Comparison of ENCODE assay signal across 1 worm cellular context in the genomic region with DNA sequence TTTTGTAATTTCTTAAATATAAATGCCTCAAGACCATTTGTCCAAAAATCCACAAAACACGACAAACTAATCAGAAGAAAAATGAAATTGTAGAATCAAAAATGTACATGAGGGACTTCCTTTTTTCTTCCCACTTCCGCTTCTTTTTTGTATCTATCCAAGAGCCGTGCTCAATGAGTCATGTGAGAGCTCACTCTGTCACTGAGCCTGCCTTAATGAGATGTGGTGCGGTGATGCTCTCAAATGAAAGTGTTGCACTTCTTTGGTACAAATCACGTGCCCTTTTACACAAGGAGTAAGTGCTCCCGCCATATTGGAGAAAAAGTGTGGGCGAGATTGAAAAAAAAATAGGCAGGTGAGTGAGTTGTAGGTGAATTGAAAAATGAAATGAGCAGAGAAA.
A peak's percentile ranks its signal among the peaks of the same experiment; 100 is the strongest.
TF ChIP-seq lines count a peak whose summit lies in the region.

No protein-coding gene starts in this region.

TF ChIP-seq in whole organism, L1 larva, 84 proteins besides CTCF, POLR2A, EP300 and RAD21 (continued from another document):
- TF ChIP-seq ceh-82 (tag; optimal IDR thresholded peaks at IDR 0.05; lab: Kevin White, UChicago) (peak in 1 of 3 experiments; percentile 27), ceh-63 (GFP tag; optimal IDR thresholded peaks at IDR 0.05; lab: Kevin White, UChicago) (no peak), ztf-11 (tag; optimal IDR thresholded peaks at IDR 0.05; lab: Kevin White, UChicago) (peak in 1 of 2 experiments; percentile 27), dsc-1 (tag; optimal IDR thresholded peaks at IDR 0.05; lab: Kevin White, UChicago) (peak; percentile 30), nhr-71 (tag; optimal IDR thresholded peaks at IDR 0.05; lab: Kevin White, UChicago) (peak; percentile 52), lin-35 (GFP tag; optimal IDR thresholded peaks at IDR 0.05; lab: Kevin White, UChicago) (peak in 1 of 2 experiments; percentile 20), snpc-4 (tag; optimal IDR thresholded peaks at IDR 0.05; lab: Kevin White, UChicago) (no peak), nhr-237 (tag; optimal IDR thresholded peaks at IDR 0.05; lab: Kevin White, UChicago) (no peak), tbx-2 (tag; optimal IDR thresholded peaks at IDR 0.05; lab: Kevin White, UChicago) (peak; percentile 26), C34B4.2 (tag; optimal IDR thresholded peaks at IDR 0.05; lab: Kevin White, UChicago) (no peak), hpl-2 (GFP tag; optimal IDR thresholded peaks at IDR 0.05; lab: Kevin White, UChicago) (no peak)
TF ChIP-seq in whole organism, L1 larva: peak in this region for 14.
